Fruit fly (Drosophila melanogaster): ENCODE results near the gene mthl5.
A peak's percentile ranks its signal among the peaks of the same experiment; 100 is the strongest.

The mthl5 gene

dm6 chr3R:11847379-11847778 is 39.6 kb downstream of the mthl5 start (continued):
- TF ChIP-seq CG16815 (GFP tag; optimal IDR thresholded peaks at IDR 0.05) = no peak
- no peak for TF ChIP-seq pb (GFP tag; optimal IDR thresholded peaks at IDR 0.05)
- TF ChIP-seq CG7556 (GFP tag; optimal IDR thresholded peaks at IDR 0.05) = no peak
- TF ChIP-seq Hr51 (GFP tag; optimal IDR thresholded peaks at IDR 0.05) = peak in 1 of 2 experiments; percentile 21
- no peak for TF ChIP-seq crol (GFP tag; IDR thresholded peaks at IDR 0.05)
- TF ChIP-seq CG30403 (GFP tag; optimal IDR thresholded peaks at IDR 0.05) = no peak
- peak; percentile 1 for TF ChIP-seq CG10979 (tag; optimal IDR thresholded peaks at IDR 0.05)
- TF ChIP-seq Neu2 (GFP tag; optimal IDR thresholded peaks at IDR 0.05; ENCODE audit: borderline replicate concordance) = no peak
- TF ChIP-seq Lhr (GFP tag; optimal IDR thresholded peaks at IDR 0.05) = no peak
- peak; percentile 6 for TF ChIP-seq Oli (tag; optimal IDR thresholded peaks at IDR 0.05)
- no peak for TF ChIP-seq CG5953 (GFP tag; IDR thresholded peaks at IDR 0.05)
- no peak for TF ChIP-seq al (GFP tag; IDR thresholded peaks at IDR 0.05)
- TF ChIP-seq phol (tag; optimal IDR thresholded peaks at IDR 0.05) = peak; percentile 26
- TF ChIP-seq pan (optimal IDR thresholded peaks at IDR 0.05) = no peak
- peak in 1 of 2 experiments; percentile 30 for TF ChIP-seq pan (GFP tag; optimal IDR thresholded peaks at IDR 0.05 in 1 of 2, IDR thresholded peaks at IDR 0.05 in 1 of 2)
- 0 out of 2 replicates have a peak, but pooled peaks have one; percentile 11 for TF ChIP-seq Xrp1 (GFP tag; IDR thresholded peaks at IDR 0.05)
- TF ChIP-seq C15 (GFP tag; IDR thresholded peaks at IDR 0.05) = no peak
- no peak for TF ChIP-seq CG1603 (tag; optimal IDR thresholded peaks at IDR 0.05)
- peak; percentile 26 for TF ChIP-seq Blimp-1 (GFP tag; optimal IDR thresholded peaks at IDR 0.05)
- TF ChIP-seq CG7839 (tag; optimal IDR thresholded peaks at IDR 0.05) = peak; percentile 2
- no peak for TF ChIP-seq CG12071 (GFP tag; optimal IDR thresholded peaks at IDR 0.05)
- peak; percentile 46; the same call in 2 of the 3 replicates for TF ChIP-seq ci (GFP tag; IDR thresholded peaks at IDR 0.05)
- peak; percentile 5 for TF ChIP-seq CG2678 (tag; optimal IDR thresholded peaks at IDR 0.05)
- TF ChIP-seq CG4360 (GFP tag; IDR thresholded peaks at IDR 0.05) = no peak
- TF ChIP-seq tx (GFP tag; optimal IDR thresholded peaks at IDR 0.05) = no peak
- no peak for TF ChIP-seq CG9797 (GFP tag; optimal IDR thresholded peaks at IDR 0.05)
- no peak for TF ChIP-seq Trl (optimal IDR thresholded peaks at IDR 0.05)
- TF ChIP-seq Trl (GFP tag; optimal IDR thresholded peaks at IDR 0.05) = no peak
- TF ChIP-seq Ptx1 (GFP tag; IDR thresholded peaks at IDR 0.05) = peak; percentile 21; the same call in 1 of the 2 replicates
- TF ChIP-seq bsh (GFP tag; optimal IDR thresholded peaks at IDR 0.05) = peak in 1 of 2 experiments; percentile 38
- peak; percentile 16; the same call in 1 of the 2 replicates for TF ChIP-seq CG14667 (GFP tag; IDR thresholded peaks at IDR 0.05)
- TF ChIP-seq dysf (GFP tag; IDR thresholded peaks at IDR 0.05) = 0 out of 3 replicates have a peak, but pooled peaks have one; percentile 17
- TF ChIP-seq HLH54F (GFP tag; optimal IDR thresholded peaks at IDR 0.05) = no peak

All from whole organism, embryonic.